Fruit fly (Drosophila melanogaster): ENCODE measurements around the gene Rim2.

DNA sequence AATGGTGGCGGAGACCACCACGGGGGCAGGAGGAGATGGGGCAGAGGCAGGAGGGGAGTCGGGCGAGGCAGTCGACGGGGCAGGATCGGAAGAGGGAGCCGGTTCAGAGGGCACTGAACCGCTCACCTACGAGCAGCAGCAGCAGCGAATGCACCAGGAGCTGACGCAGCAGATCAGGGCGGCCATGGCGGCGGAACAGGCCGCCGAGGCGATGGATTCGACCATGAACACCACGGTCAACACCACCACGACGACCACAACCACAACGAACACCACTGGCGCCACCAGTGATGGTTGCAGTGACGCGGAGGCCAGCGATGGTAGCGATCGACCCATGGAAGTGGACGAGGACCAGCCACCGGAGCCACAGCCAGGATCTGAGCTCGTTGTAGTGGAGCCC lies 27.9 kb downstream of the Rim2 start:
- TF ChIP-seq Pif1B (GFP tag; optimal IDR thresholded peaks at IDR 0.05) (no peak), Snoo (tag; optimal IDR thresholded peaks at IDR 0.05) (no peak), fd96Ca (GFP tag; IDR thresholded peaks at IDR 0.05) (no peak), EcR (GFP tag; optimal IDR thresholded peaks at IDR 0.05) (no peak), CG32121 (GFP tag; IDR thresholded peaks at IDR 0.05) (no peak), CG15710 (tag; optimal IDR thresholded peaks at IDR 0.05) (no peak), gl (tag; optimal IDR thresholded peaks at IDR 0.05) (no peak), CG14655 (GFP tag; optimal IDR thresholded peaks at IDR 0.05) (no peak), CG8301 (tag; optimal IDR thresholded peaks at IDR 0.05) (no peak), CG13204 (GFP tag; optimal IDR thresholded peaks at IDR 0.05) (no peak), CG8159 (tag; optimal IDR thresholded peaks at IDR 0.05) (no peak), CG12605 (GFP tag; IDR thresholded peaks at IDR 0.05) (no peak), D1 (tag; optimal IDR thresholded peaks at IDR 0.05) (no peak), CG4496 (GFP tag; IDR thresholded peaks at IDR 0.05) (no peak)

Measured in whole organism, pupa.